Fruit fly (Drosophila melanogaster) whole organism, prepupa: ENCODE results near the gene CG3527.

Experiments
- Blimp-1 ChIP-seq: fragments of 200-800 bp; sonication (Bioruptor generic); optimal IDR thresholded peaks from 3 replicates; lab custom pipeline; 2017; ENCODE audit warnings: missing biosample characterization, missing genetic modification characterization, mild to moderate bottlenecking, moderate library complexity, missing genetic modification reagents
- CG10669 ChIP-seq: fragments of 200-800 bp; sonication (Bioruptor generic); optimal IDR thresholded peaks from 3 replicates; lab custom pipeline; 2018; ENCODE audit warnings: missing biosample characterization, mild to moderate bottlenecking, missing genetic modification characterization, moderate library complexity
- CG16779 ChIP-seq: fragments of 200-800 bp; sonication (Bioruptor generic); optimal IDR thresholded peaks from 3 replicates; lab custom pipeline; 2017; ENCODE audit warnings: missing biosample characterization, mild to moderate bottlenecking, missing genetic modification characterization
- CG6792 ChIP-seq: fragments of 200-800 bp; sonication (Bioruptor generic); optimal IDR thresholded peaks from 3 replicates; lab custom pipeline; 2016; ENCODE audit warnings: missing biosample characterization, missing genetic modification characterization
- CG6808 ChIP-seq: fragments of 200-800 bp; sonication (Bioruptor generic); optimal IDR thresholded peaks from 3 replicates; lab custom pipeline; 2017; ENCODE audit warnings: missing biosample characterization, missing genetic modification characterization, mild to moderate bottlenecking, moderate library complexity, missing genetic modification reagents
- CG6854 ChIP-seq: fragments of 200-800 bp; sonication (Bioruptor generic); optimal IDR thresholded peaks from 2 replicates; lab custom pipeline; 2017; ENCODE audit warnings: missing biosample characterization, mild to moderate bottlenecking, missing genetic modification characterization
- CG8319 ChIP-seq: fragments of 200-800 bp; sonication (Bioruptor generic); optimal IDR thresholded peaks from 3 replicates; lab custom pipeline; 2016; ENCODE audit warnings: missing biosample characterization, missing genetic modification characterization
- CG8632 ChIP-seq: fragments of 200-800 bp; sonication (Bioruptor generic); optimal IDR thresholded peaks from 3 replicates; lab custom pipeline; 2016; ENCODE audit warnings: missing biosample characterization, missing genetic modification characterization
- Ets96B ChIP-seq: fragments of 200-800 bp; optimal IDR thresholded peaks from 2 replicates; lab custom pipeline; 2019; ENCODE audit warnings: missing biosample characterization, mild to moderate bottlenecking, missing genetic modification characterization, moderate library complexity
- Gug ChIP-seq: fragments of 200-800 bp; sonication (Bioruptor generic); IDR thresholded peaks from 2 replicates; pipeline ENCODE4 v1.3.6; 2022; ENCODE audit warnings: missing biosample characterization, missing genetic modification characterization
- Hr39 ChIP-seq: fragments of 200-800 bp; sonication (Bioruptor generic); optimal IDR thresholded peaks from 2 replicates; lab custom pipeline; 2016; ENCODE audit warnings: missing biosample characterization, missing genetic modification characterization
- fd59A ChIP-seq: fragments of 200-800 bp; sonication (Bioruptor generic); optimal IDR thresholded peaks from 2 replicates; lab custom pipeline; 2017; ENCODE audit warnings: missing biosample characterization, mild to moderate bottlenecking, missing genetic modification characterization, missing genetic modification reagents
- salr ChIP-seq, 2 experiments: fragments of 200-800 bp; sonication (Bioruptor generic); optimal IDR thresholded peaks; 3 replicates each; lab custom pipeline; 2016 to 2018; ENCODE audit warnings: missing biosample characterization in 2 of 2, missing genetic modification characterization in 2 of 2, mild to moderate bottlenecking in 1 of 2

dm6 chrX:4581769-4582168 is 30.0 kb downstream of the CG3527 start:
- TF ChIP-seq CG6808, result no peak
- TF ChIP-seq Hr39 (GFP tag; lab: Kevin White, UChicago), result no peak
- no peak for TF ChIP-seq CG16779 (tag; lab: Kevin White, UChicago)
- TF ChIP-seq CG6854 (GFP tag; lab: Kevin White, UChicago), result no peak
- no peak for TF ChIP-seq CG6792
- TF ChIP-seq CG8319 (GFP tag; lab: Kevin White, UChicago), result no peak
- no peak for TF ChIP-seq Blimp-1 (GFP tag; lab: Kevin White, UChicago)
- no peak for TF ChIP-seq salr (GFP tag; optimal IDR thresholded peaks at IDR 0.05; lab: Kevin White, UChicago)
- TF ChIP-seq CG8632 (GFP tag; lab: Kevin White, UChicago), result no peak
- TF ChIP-seq Ets96B (tag; lab: Kevin White, UChicago), result no peak
- TF ChIP-seq CG10669 (GFP tag; lab: Kevin White, UChicago), result no peak
- no peak for TF ChIP-seq fd59A
- no peak for TF ChIP-seq Gug (GFP tag; lab: Robert Waterston, UW)
